Worm (Caenorhabditis elegans) whole organism, mixed stage, embryonic: Measurements from ENCODE around the gene fmo-4.

Experiments
- bed-3 ChIP-seq: fragments of 200-800 bp; sonication (Bioruptor generic); optimal IDR thresholded peaks from 3 replicates; lab custom pipeline; 2018; ENCODE audit warnings: mild to moderate bottlenecking, missing genetic modification characterization, moderate library complexity, missing compliant biosample characterization
- blmp-1 ChIP-seq: fragments of 150-350 bp; optimal IDR thresholded peaks from 2 replicates; lab custom pipeline; 2014; ENCODE audit warnings: missing biosample characterization, missing genetic modification characterization
- ceh-39 ChIP-seq: fragments of 150-350 bp; optimal IDR thresholded peaks from 2 replicates; lab custom pipeline; 2014; ENCODE audit warnings: missing biosample characterization, missing genetic modification characterization
- ceh-43 ChIP-seq: fragments of 200-800 bp; sonication (Bioruptor generic); optimal IDR thresholded peaks from 2 replicates; lab custom pipeline; 2018; ENCODE audit warnings: mild to moderate bottlenecking, missing genetic modification characterization, moderate library complexity, missing compliant biosample characterization
- ceh-83 ChIP-seq: fragments of 200-800 bp; sonication (Bioruptor generic); optimal IDR thresholded peaks from 2 replicates; lab custom pipeline; 2018; ENCODE audit warnings: mild to moderate bottlenecking, missing genetic modification characterization, missing compliant biosample characterization
- ces-1 ChIP-seq: fragments of 150-350 bp; optimal IDR thresholded peaks from 2 replicates; lab custom pipeline; 2014; ENCODE audit warnings: missing biosample characterization, missing genetic modification reagents, missing genetic modification characterization
- cnd-1 ChIP-seq: fragments of 200-800 bp; sonication (Bioruptor generic); optimal IDR thresholded peaks from 2 replicates; lab custom pipeline; 2018; ENCODE audit warnings: mild to moderate bottlenecking, missing genetic modification characterization, missing compliant biosample characterization
- drap-1 ChIP-seq: fragments of 200-800 bp; sonication (Bioruptor generic); optimal IDR thresholded peaks from 3 replicates; lab custom pipeline; 2018; ENCODE audit warnings: mild to moderate bottlenecking, missing genetic modification characterization, missing compliant biosample characterization
- elt-1 ChIP-seq: sonication (generic microtip); optimal IDR thresholded peaks from 2 replicates; lab custom pipeline; 2017; ENCODE audit warnings: missing genetic modification characterization, mild to moderate bottlenecking, missing compliant biosample characterization, antibody characterized with exemption, moderate library complexity, borderline replicate concordance; ENCODE audit not compliant: insufficient read depth
- flh-1 ChIP-seq: fragments of 200-800 bp; sonication (Bioruptor generic); optimal IDR thresholded peaks from 2 replicates; lab custom pipeline; 2018; ENCODE audit warnings: mild to moderate bottlenecking, missing genetic modification characterization, moderate library complexity, missing compliant biosample characterization
- hlh-1 ChIP-seq: fragments of 150-350 bp; optimal IDR thresholded peaks from 2 replicates; lab custom pipeline; 2014; ENCODE audit warnings: missing biosample characterization, missing genetic modification reagents, missing genetic modification characterization
- lin-32 ChIP-seq: fragments of 200-800 bp; sonication (Bioruptor generic); optimal IDR thresholded peaks from 2 replicates; lab custom pipeline; 2018; ENCODE audit warnings: mild to moderate bottlenecking, missing genetic modification characterization, missing compliant biosample characterization
- lsy-2 ChIP-seq: fragments of 150-350 bp; optimal IDR thresholded peaks from 2 replicates; lab custom pipeline; 2014; ENCODE audit warnings: missing biosample characterization, missing genetic modification characterization
- mep-1 ChIP-seq: fragments of 150-350 bp; optimal IDR thresholded peaks from 2 replicates; lab custom pipeline; 2017; ENCODE audit warnings: missing biosample characterization, missing genetic modification reagents, missing genetic modification characterization, inconsistent platforms
- mls-2 ChIP-seq: sonication (generic microtip); optimal IDR thresholded peaks from 2 replicates; lab custom pipeline; 2016; ENCODE audit warnings: mild to moderate bottlenecking, missing genetic modification characterization, moderate library complexity, missing compliant biosample characterization
- nhr-12 ChIP-seq: fragments of 150-350 bp; optimal IDR thresholded peaks from 2 replicates; lab custom pipeline; 2014; ENCODE audit warnings: missing biosample characterization, missing genetic modification characterization
- nhr-2 ChIP-seq: fragments of 150-350 bp; optimal IDR thresholded peaks from 2 replicates; lab custom pipeline; 2014; ENCODE audit warnings: missing biosample characterization, missing genetic modification characterization
- nhr-237 ChIP-seq: fragments of 150-350 bp; optimal IDR thresholded peaks from 2 replicates; lab custom pipeline; 2014; ENCODE audit warnings: missing biosample characterization, missing genetic modification characterization
- nhr-28 ChIP-seq: fragments of 150-350 bp; optimal IDR thresholded peaks from 2 replicates; lab custom pipeline; 2014; ENCODE audit warnings: missing biosample characterization, missing genetic modification characterization
- nhr-76 ChIP-seq: sonication (generic microtip); optimal IDR thresholded peaks from 2 replicates; lab custom pipeline; 2017; ENCODE audit warnings: missing biosample characterization, missing genetic modification characterization
- pha-4 ChIP-seq: fragments of 150-350 bp; optimal IDR thresholded peaks from 2 replicates; lab custom pipeline; 2018; ENCODE audit warnings: missing biosample characterization, missing genetic modification reagents, missing genetic modification characterization
- sem-2 ChIP-seq: fragments of 200-800 bp; sonication (Bioruptor generic); optimal IDR thresholded peaks from 2 replicates; lab custom pipeline; 2018; ENCODE audit warnings: mild to moderate bottlenecking, missing genetic modification characterization, missing compliant biosample characterization
- snpc-4 ChIP-seq: fragments of 150-350 bp; optimal IDR thresholded peaks from 2 replicates; lab custom pipeline; 2014; ENCODE audit warnings: missing biosample characterization, missing genetic modification characterization
- sptf-1 ChIP-seq: sonication (generic microtip); optimal IDR thresholded peaks from 2 replicates; lab custom pipeline; 2017; ENCODE audit warnings: mild to moderate bottlenecking, missing genetic modification characterization, moderate library complexity, missing compliant biosample characterization
- tbx-8 ChIP-seq: fragments of 200-800 bp; sonication (Bioruptor generic); optimal IDR thresholded peaks from 2 replicates; lab custom pipeline; 2018; ENCODE audit warnings: mild to moderate bottlenecking, missing genetic modification characterization, moderate library complexity, missing compliant biosample characterization
- unc-120 ChIP-seq: sonication (generic microtip); optimal IDR thresholded peaks from 2 replicates; lab custom pipeline; 2017; ENCODE audit warnings: missing genetic modification characterization, missing compliant biosample characterization; ENCODE audit not compliant: poor library complexity, severe bottlenecking
- unc-39 ChIP-seq: fragments of 150-350 bp; optimal IDR thresholded peaks from 2 replicates; lab custom pipeline; 2014; ENCODE audit warnings: missing biosample characterization, missing genetic modification characterization
- unc-62 ChIP-seq: fragments of 150-350 bp; optimal IDR thresholded peaks from 2 replicates; lab custom pipeline; 2014; ENCODE audit warnings: missing biosample characterization, missing genetic modification reagents, missing genetic modification characterization
- zip-8 ChIP-seq: fragments of 150-350 bp; optimal IDR thresholded peaks from 2 replicates; lab custom pipeline; 2014; ENCODE audit warnings: missing biosample characterization, missing genetic modification characterization
- ztf-11 ChIP-seq: fragments of 150-350 bp; optimal IDR thresholded peaks from 2 replicates; lab custom pipeline; 2014; ENCODE audit warnings: missing biosample characterization, missing genetic modification characterization

Gene fmo-4

DNA sequence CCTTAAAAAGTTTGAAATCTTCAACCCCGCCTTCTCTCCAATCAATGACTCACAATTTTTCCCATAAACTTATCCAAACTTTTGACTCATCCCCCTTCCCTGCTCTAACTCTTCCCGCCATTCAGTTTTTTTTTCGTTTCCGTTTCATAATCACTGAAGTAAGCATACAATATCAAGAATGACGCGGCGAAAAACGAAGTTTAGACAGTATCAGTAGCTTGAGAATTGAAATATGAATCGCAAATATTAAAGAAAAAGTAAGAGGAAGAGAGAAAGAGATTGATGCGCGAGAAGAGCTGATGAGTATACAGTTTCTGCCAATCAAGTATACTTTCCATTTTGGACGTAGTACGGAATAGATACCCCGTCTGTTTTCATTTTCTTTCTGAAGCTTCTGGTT, 29.0 kb downstream of the fmo-4 start:
- TF ChIP-seq bed-3 (GFP tag; lab: Kevin White, UChicago): no peak

DNA sequence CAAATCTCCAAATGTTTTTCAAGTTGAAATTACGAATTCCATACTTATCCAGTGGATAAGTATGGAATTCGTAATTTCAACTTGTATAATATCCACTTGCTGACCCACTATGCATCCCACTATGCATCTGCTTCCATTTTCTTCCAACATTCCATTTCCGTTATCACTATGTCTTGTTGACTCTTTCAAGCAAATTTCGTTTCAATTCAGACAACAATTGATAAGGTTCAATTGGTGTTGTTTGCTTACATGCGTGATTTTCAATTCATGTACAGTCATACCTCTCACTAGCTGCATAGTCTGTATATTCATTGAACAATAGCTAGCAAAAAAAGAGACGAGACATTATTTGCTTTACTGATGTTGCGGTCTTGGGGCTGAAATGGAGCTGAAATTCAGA, 29.7 kb downstream of the fmo-4 start:
- TF ChIP-seq sptf-1 (tag; lab: Kevin White, UChicago) (no peak), nhr-12 (tag; lab: Kevin White, UChicago) (no peak), sem-2 (GFP tag; lab: Kevin White, UChicago) (no peak), pha-4 (tag; lab: Kevin White, UChicago) (no peak), bed-3 (GFP tag; lab: Kevin White, UChicago) (no peak)

DNA sequence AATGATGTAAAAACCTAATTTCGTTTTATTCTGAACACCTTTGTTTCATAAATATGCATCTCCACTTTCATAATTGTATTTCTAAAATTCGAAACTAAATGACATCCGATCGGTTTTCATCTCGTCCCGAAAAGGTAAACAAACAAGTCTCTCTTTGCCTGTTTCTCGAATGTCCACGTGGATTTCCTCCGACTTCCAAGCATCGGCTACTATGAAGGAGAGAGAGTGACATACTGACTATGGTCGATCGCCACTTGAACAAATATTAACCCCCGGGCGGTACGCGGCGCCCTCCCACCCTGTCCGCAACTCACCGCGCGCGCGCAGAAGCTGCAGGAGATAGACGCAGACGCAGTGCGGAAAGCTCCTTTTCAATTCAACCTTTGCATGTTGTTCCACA, 30.6 kb downstream of the fmo-4 start:
- TF ChIP-seq pha-4 (tag; lab: Kevin White, UChicago) (peak; percentile 94), zip-8 (tag; lab: Kevin White, UChicago) (no peak), unc-120 (no peak), ceh-83 (GFP tag; lab: Kevin White, UChicago) (no peak), tbx-8 (no peak)

DNA sequence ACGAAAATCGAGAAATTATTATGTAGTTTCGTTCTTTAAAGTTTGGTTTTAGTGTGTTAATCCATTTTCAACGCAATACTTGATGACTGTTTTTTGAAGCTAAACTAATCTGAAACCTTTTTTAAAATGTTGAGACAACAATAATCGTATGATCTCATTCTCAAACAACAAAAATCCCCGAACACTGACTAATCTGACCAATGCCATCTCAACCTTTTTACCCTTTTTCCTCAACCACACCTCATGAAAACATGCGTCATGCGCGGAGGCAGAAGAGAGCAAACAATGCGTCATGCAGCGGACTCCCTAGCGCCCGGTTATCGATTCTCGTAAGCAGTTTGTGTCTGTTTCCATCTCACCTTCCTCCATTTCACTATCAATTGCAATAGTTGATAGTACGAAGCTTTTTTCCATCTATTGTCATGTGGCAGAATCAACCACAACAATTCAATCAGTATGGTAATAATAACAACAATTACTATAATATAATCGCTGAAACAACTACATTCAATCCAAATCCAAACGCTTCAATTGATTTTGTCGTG, 34.7 kb downstream of the fmo-4 start, which contains the start of gene C50B8.4:
TSS of gene C50B8.4 (plus strand) at position 299 of the 545 bp plus-strand sequence.
- TF ChIP-seq sem-2 (GFP tag; lab: Kevin White, UChicago) (no peak), ceh-43 (no peak), ztf-11 (tag; lab: Kevin White, UChicago) (no peak), drap-1 (GFP tag; lab: Kevin White, UChicago) (no peak), nhr-237 (no peak)

DNA sequence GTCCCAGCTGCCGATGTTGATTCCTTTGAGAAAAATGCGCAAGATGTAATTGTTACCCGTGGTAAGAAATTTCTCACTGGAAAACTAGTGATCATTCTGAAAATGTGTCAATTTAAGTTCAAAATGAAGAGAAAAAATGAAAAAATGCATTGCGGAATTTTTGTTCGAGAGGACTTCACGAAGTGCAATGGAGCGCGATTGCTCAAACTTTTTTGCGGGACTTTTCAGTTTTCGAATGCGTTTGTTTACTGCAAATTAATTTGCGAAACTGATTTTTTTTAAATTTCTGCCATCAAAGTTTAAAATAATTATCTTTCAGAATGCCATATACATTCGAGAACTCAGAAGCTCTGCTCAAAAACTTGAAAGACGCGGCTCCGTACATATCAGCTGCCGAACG, 38.0 kb downstream of the fmo-4 start, which contains the start of the genes nuaf-1 and bir-2:
TSS of gene nuaf-1 (minus strand) at position 98 of the 400 bp plus-strand sequence.
TSS of gene bir-2 (plus strand) at position 318 of the 400 bp plus-strand sequence.
- no peak for TF ChIP-seq lin-32 (GFP tag; lab: Kevin White, UChicago)
- TF ChIP-seq lsy-2 (tag; lab: Kevin White, UChicago): peak; percentile 49
- no peak for TF ChIP-seq ceh-83 (GFP tag; lab: Kevin White, UChicago)
- TF ChIP-seq unc-120: no peak
- no peak for TF ChIP-seq sptf-1 (tag; lab: Kevin White, UChicago)
- no peak for TF ChIP-seq unc-39 (tag; lab: Kevin White, UChicago)
- no peak for TF ChIP-seq hlh-1
- TF ChIP-seq ces-1: no peak
- TF ChIP-seq ztf-11 (tag; lab: Kevin White, UChicago): no peak
- TF ChIP-seq drap-1 (GFP tag; lab: Kevin White, UChicago): no peak
- peak; percentile 27 for TF ChIP-seq mep-1
- TF ChIP-seq blmp-1 (tag; lab: Kevin White, UChicago): no peak
- TF ChIP-seq ceh-39: no peak
- TF ChIP-seq nhr-76 (tag; lab: Kevin White, UChicago): no peak
- no peak for TF ChIP-seq ceh-43
- no peak for TF ChIP-seq elt-1 (tag; lab: Kevin White, UChicago)
- no peak for TF ChIP-seq unc-62 (GFP tag; lab: Kevin White, UChicago)
- TF ChIP-seq nhr-28 (tag; lab: Kevin White, UChicago): no peak
- peak; percentile 19 for TF ChIP-seq nhr-2 (tag; lab: Kevin White, UChicago)
- no peak for TF ChIP-seq tbx-8
- TF ChIP-seq flh-1 (GFP tag; lab: Kevin White, UChicago): no peak
- no peak for TF ChIP-seq bed-3 (GFP tag; lab: Kevin White, UChicago)

DNA sequence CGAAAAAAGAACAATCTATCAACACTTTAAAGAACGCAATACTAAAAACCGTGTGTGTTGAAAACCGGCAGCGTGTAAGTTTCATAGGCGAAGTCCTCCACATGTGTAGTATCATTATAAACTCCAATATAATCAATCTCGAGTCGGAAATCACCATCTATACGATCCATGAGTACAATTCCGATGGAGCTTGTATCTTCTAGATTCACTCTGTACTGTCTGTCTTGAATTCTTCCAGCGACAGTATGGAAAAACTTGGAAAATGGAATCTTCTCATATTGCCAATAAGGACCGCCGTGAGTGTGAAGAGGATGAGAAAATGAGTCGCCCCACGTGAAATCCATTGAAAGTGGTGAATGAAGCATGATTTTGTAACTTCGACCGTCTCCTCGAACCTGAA, 39.5 kb downstream of the fmo-4 start:
- no peak for TF ChIP-seq mls-2
- no peak for TF ChIP-seq snpc-4 (tag; lab: Kevin White, UChicago)
- TF ChIP-seq blmp-1 (tag; lab: Kevin White, UChicago): no peak
- no peak for TF ChIP-seq mep-1
- TF ChIP-seq ztf-11 (tag; lab: Kevin White, UChicago): no peak
- no peak for TF ChIP-seq ceh-83 (GFP tag; lab: Kevin White, UChicago)
- no peak for TF ChIP-seq nhr-237
- no peak for TF ChIP-seq nhr-2 (tag; lab: Kevin White, UChicago)
- TF ChIP-seq zip-8 (tag; lab: Kevin White, UChicago): no peak
- no peak for TF ChIP-seq nhr-28 (tag; lab: Kevin White, UChicago)
- no peak for TF ChIP-seq cnd-1
- TF ChIP-seq lin-32 (GFP tag; lab: Kevin White, UChicago): no peak
- no peak for TF ChIP-seq sptf-1 (tag; lab: Kevin White, UChicago)
